Worm (Caenorhabditis elegans) whole organism, young adult: ENCODE data around the gene str-174.

Experiments
- D2030.7 ChIP-seq: fragments of 200-800 bp; sonication (Bioruptor generic); IDR thresholded peaks from 2 replicates; pipeline ENCODE4 v1.3.6; 2022; ENCODE audit warnings: missing genetic modification reagents, missing genetic modification characterization, missing compliant biosample characterization
- aptf-3 ChIP-seq: fragments of 200-800 bp; sonication (Bioruptor generic); IDR thresholded peaks from 2 replicates; pipeline ENCODE4 v1.3.6; 2022; ENCODE audit warnings: missing genetic modification characterization, missing compliant biosample characterization
- ceh-79 ChIP-seq: sonication (generic microtip); optimal IDR thresholded peaks from 2 replicates; lab custom pipeline; 2017; ENCODE audit warnings: mild to moderate bottlenecking, missing genetic modification characterization, missing compliant biosample characterization
- lin-26 ChIP-seq: fragments of 200-800 bp; sonication (Bioruptor generic); IDR thresholded peaks from 2 replicates; pipeline ENCODE4 v1.3.6; 2022; ENCODE audit warnings: missing genetic modification reagents, missing genetic modification characterization, missing compliant biosample characterization
- sea-2 ChIP-seq: fragments of 200-800 bp; sonication (Bioruptor generic); IDR thresholded peaks from 2 replicates; pipeline ENCODE4 v1.3.6; 2022; ENCODE audit warnings: missing genetic modification characterization, missing compliant biosample characterization
- unc-130 ChIP-seq: sonication (generic microtip); optimal IDR thresholded peaks from 2 replicates; lab custom pipeline; 2016; ENCODE audit warnings: missing genetic modification reagents, missing genetic modification characterization, missing compliant biosample characterization

ce11 chrIV:4870546-4870945 is 4.0 kb downstream of the str-174 start, which contains the start of gene str-175:
- no peak for TF ChIP-seq ceh-79 (tag; lab: Kevin White, UChicago)
- TF ChIP-seq aptf-3 (GFP tag; lab: Robert Waterston, UW): no peak
- no peak for TF ChIP-seq sea-2
- TF ChIP-seq unc-130 (GFP tag; lab: Kevin White, UChicago): no peak
- no peak for TF ChIP-seq lin-26
- TF ChIP-seq D2030.7 (GFP tag; lab: Robert Waterston, UW): no peak
